Worm (Caenorhabditis elegans) whole organism, mixed stage, embryonic: Measurements from ENCODE around the gene ephx-1.
"Not testable (repeated sequence)": the region's sequence is repeated elsewhere in the genome, so short reads cannot be mapped to it uniquely, and the experiment has no call there.

Source experiments
- blmp-1 ChIP-seq: fragments of 150-350 bp; optimal IDR thresholded peaks from 2 replicates; lab custom pipeline; 2014; ENCODE audit warnings: missing biosample characterization, missing genetic modification characterization
- ceh-39 ChIP-seq: fragments of 150-350 bp; optimal IDR thresholded peaks from 2 replicates; lab custom pipeline; 2014; ENCODE audit warnings: missing biosample characterization, missing genetic modification characterization
- ceh-43 ChIP-seq: fragments of 200-800 bp; sonication (Bioruptor generic); optimal IDR thresholded peaks from 2 replicates; lab custom pipeline; 2018; ENCODE audit warnings: mild to moderate bottlenecking, missing genetic modification characterization, moderate library complexity, missing compliant biosample characterization
- lsy-2 ChIP-seq: fragments of 150-350 bp; optimal IDR thresholded peaks from 2 replicates; lab custom pipeline; 2014; ENCODE audit warnings: missing biosample characterization, missing genetic modification characterization
- nhr-28 ChIP-seq: fragments of 150-350 bp; optimal IDR thresholded peaks from 2 replicates; lab custom pipeline; 2014; ENCODE audit warnings: missing biosample characterization, missing genetic modification characterization
- pha-4 ChIP-seq: fragments of 150-350 bp; optimal IDR thresholded peaks from 2 replicates; lab custom pipeline; 2018; ENCODE audit warnings: missing biosample characterization, missing genetic modification reagents, missing genetic modification characterization
- sptf-1 ChIP-seq: sonication (generic microtip); optimal IDR thresholded peaks from 2 replicates; lab custom pipeline; 2017; ENCODE audit warnings: mild to moderate bottlenecking, missing genetic modification characterization, moderate library complexity, missing compliant biosample characterization
- unc-120 ChIP-seq: sonication (generic microtip); optimal IDR thresholded peaks from 2 replicates; lab custom pipeline; 2017; ENCODE audit warnings: missing genetic modification characterization, missing compliant biosample characterization; ENCODE audit not compliant: poor library complexity, severe bottlenecking
- unc-39 ChIP-seq: fragments of 150-350 bp; optimal IDR thresholded peaks from 2 replicates; lab custom pipeline; 2014; ENCODE audit warnings: missing biosample characterization, missing genetic modification characterization
- unc-62 ChIP-seq: fragments of 150-350 bp; optimal IDR thresholded peaks from 2 replicates; lab custom pipeline; 2014; ENCODE audit warnings: missing biosample characterization, missing genetic modification reagents, missing genetic modification characterization
- ztf-11 ChIP-seq: fragments of 150-350 bp; optimal IDR thresholded peaks from 2 replicates; lab custom pipeline; 2014; ENCODE audit warnings: missing biosample characterization, missing genetic modification characterization

DNA sequence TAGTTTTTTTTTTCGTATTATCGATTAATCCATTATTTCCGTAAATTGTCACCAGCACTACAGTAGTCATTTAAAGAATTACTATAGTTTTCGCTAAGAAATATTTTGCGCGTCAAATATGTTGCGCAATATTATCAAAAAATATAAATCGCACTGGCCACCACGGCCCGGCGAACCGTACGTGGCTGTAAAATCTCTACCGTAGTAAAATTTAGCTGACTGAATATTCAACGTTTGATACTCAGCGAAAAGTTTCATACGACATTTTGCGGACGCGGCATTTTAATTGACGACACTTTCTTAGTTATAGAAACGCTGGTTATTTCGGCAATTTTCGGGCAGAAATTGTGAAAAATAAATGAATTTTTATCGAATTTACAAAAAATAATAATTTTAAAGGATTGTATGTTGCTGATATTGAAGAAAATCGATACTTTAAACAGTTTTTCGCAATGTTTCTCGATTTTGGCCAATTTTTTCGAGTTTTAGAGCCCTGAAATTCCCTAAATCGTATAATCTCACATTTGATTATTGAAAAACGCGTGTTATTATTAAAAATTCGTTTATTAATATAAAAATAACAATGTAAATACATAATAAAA is 43.2 kb downstream of the ephx-1 start:
- not testable (repeated sequence) for TF ChIP-seq pha-4 (tag; lab: Kevin White, UChicago); ceh-39; unc-120 (tag; lab: Kevin White, UChicago); ztf-11 (tag; lab: Kevin White, UChicago); unc-62 (GFP tag; lab: Kevin White, UChicago); sptf-1; unc-39 (tag; lab: Kevin White, UChicago); ceh-43 (GFP tag; lab: Kevin White, UChicago); nhr-28 (tag; lab: Kevin White, UChicago); blmp-1 (tag; lab: Kevin White, UChicago)
- peak; percentile 50 for TF ChIP-seq lsy-2
